Worm (Caenorhabditis elegans) whole organism, young adult: Measurements from ENCODE around the gene F32D8.11.

ENCODE experiments used
- B0261.1 ChIP-seq: sonication (generic microtip); optimal IDR thresholded peaks from 2 replicates; lab custom pipeline; 2016; ENCODE audit warnings: mild to moderate bottlenecking, missing genetic modification characterization, moderate library complexity, missing compliant biosample characterization
- F23B12.7 ChIP-seq: sonication (generic microtip); optimal IDR thresholded peaks from 2 replicates; lab custom pipeline; 2017; ENCODE audit warnings: missing genetic modification characterization, mild to moderate bottlenecking, missing compliant biosample characterization, antibody characterized with exemption, moderate library complexity; ENCODE audit not compliant: insufficient read depth
- F57A8.1 ChIP-seq: fragments of 200-800 bp; sonication (Bioruptor generic); optimal IDR thresholded peaks from 2 replicates; lab custom pipeline; 2018; ENCODE audit warnings: mild to moderate bottlenecking, missing genetic modification characterization, moderate library complexity, missing compliant biosample characterization
- K11D2.4 ChIP-seq: fragments of 200-800 bp; sonication (Bioruptor generic); IDR thresholded peaks from 2 replicates; pipeline ENCODE4 v1.3.6; 2022; ENCODE audit warnings: missing genetic modification reagents, missing genetic modification characterization, missing compliant biosample characterization
- T07F8.4 ChIP-seq: sonication (generic microtip); optimal IDR thresholded peaks from 2 replicates; lab custom pipeline; 2016; ENCODE audit warnings: mild to moderate bottlenecking, missing genetic modification characterization, moderate library complexity, missing compliant biosample characterization
- Y56A3A.18 ChIP-seq: fragments of 200-800 bp; sonication (Bioruptor generic); IDR thresholded peaks from 2 replicates; pipeline ENCODE4 v1.3.6; 2022; ENCODE audit warnings: missing genetic modification reagents, missing genetic modification characterization, missing compliant biosample characterization
- Y79H2A.3 ChIP-seq: fragments of 200-800 bp; sonication (Bioruptor generic); conservative IDR thresholded peaks from 2 replicates; pipeline ENCODE4 v1.3.6; 2022; ENCODE audit warnings: missing genetic modification reagents, missing genetic modification characterization, missing compliant biosample characterization
- ZK185.1 ChIP-seq: sonication (generic microtip); optimal IDR thresholded peaks from 2 replicates; lab custom pipeline; 2016; ENCODE audit warnings: mild to moderate bottlenecking, missing genetic modification characterization, missing compliant biosample characterization; ENCODE audit not compliant: poor library complexity, severe bottlenecking
- atf-7 ChIP-seq: sonication (generic microtip); optimal IDR thresholded peaks from 2 replicates; lab custom pipeline; 2017; ENCODE audit warnings: mild to moderate bottlenecking, missing genetic modification characterization, missing compliant biosample characterization
- athp-1 ChIP-seq: sonication (generic microtip); optimal IDR thresholded peaks from 2 replicates; lab custom pipeline; 2017; ENCODE audit warnings: mild to moderate bottlenecking, missing genetic modification characterization, missing compliant biosample characterization
- attf-5 ChIP-seq: fragments of 200-800 bp; sonication (Bioruptor generic); optimal IDR thresholded peaks from 2 replicates; lab custom pipeline; 2018; ENCODE audit warnings: mild to moderate bottlenecking, missing genetic modification characterization, missing compliant biosample characterization
- ceh-40 ChIP-seq: fragments of 200-800 bp; sonication (Bioruptor generic); IDR thresholded peaks from 2 replicates; pipeline ENCODE4 v1.3.6; 2022; ENCODE audit warnings: missing genetic modification characterization, missing compliant biosample characterization
- chd-7 ChIP-seq: sonication (generic microtip); optimal IDR thresholded peaks from 2 replicates; lab custom pipeline; 2016; ENCODE audit warnings: mild to moderate bottlenecking, missing genetic modification characterization, moderate library complexity, missing compliant biosample characterization
- dpff-1 ChIP-seq: sonication (generic microtip); optimal IDR thresholded peaks from 2 replicates; lab custom pipeline; 2017; ENCODE audit warnings: mild to moderate bottlenecking, missing genetic modification characterization, missing compliant biosample characterization
- dpl-1 ChIP-seq: fragments of 150-350 bp; optimal IDR thresholded peaks from 2 replicates; lab custom pipeline; 2014; ENCODE audit warnings: missing biosample characterization, missing genetic modification reagents, missing genetic modification characterization
- egrh-3 ChIP-seq: fragments of 200-800 bp; sonication (Bioruptor generic); IDR thresholded peaks from 2 replicates; pipeline ENCODE4 v1.3.6; 2022; ENCODE audit warnings: missing genetic modification reagents, missing genetic modification characterization, missing compliant biosample characterization
- ets-4 ChIP-seq: fragments of 200-800 bp; sonication (Bioruptor generic); optimal IDR thresholded peaks from 2 replicates; lab custom pipeline; 2018; ENCODE audit warnings: mild to moderate bottlenecking, missing genetic modification characterization, missing compliant biosample characterization
- hrde-1 ChIP-seq: sonication (generic microtip); optimal IDR thresholded peaks from 2 replicates; lab custom pipeline; 2016; ENCODE audit warnings: missing genetic modification characterization, mild to moderate bottlenecking, missing compliant biosample characterization, moderate library complexity, missing genotype, missing genetic modification reagents, borderline replicate concordance
- lin-26 ChIP-seq: fragments of 200-800 bp; sonication (Bioruptor generic); IDR thresholded peaks from 2 replicates; pipeline ENCODE4 v1.3.6; 2022; ENCODE audit warnings: missing genetic modification reagents, missing genetic modification characterization, missing compliant biosample characterization
- lir-1 ChIP-seq: fragments of 200-800 bp; sonication (Bioruptor generic); conservative IDR thresholded peaks from 2 replicates; pipeline ENCODE4 v1.3.6; 2022; ENCODE audit warnings: missing genetic modification reagents, missing genetic modification characterization, missing compliant biosample characterization
- lsl-1 ChIP-seq: fragments of 200-800 bp; sonication (Bioruptor generic); optimal IDR thresholded peaks from 2 replicates; lab custom pipeline; 2018; ENCODE audit warnings: mild to moderate bottlenecking, missing genetic modification characterization, moderate library complexity, missing compliant biosample characterization
- lsy-27 ChIP-seq: sonication (generic microtip); optimal IDR thresholded peaks from 2 replicates; lab custom pipeline; 2017; ENCODE audit warnings: missing genetic modification characterization, mild to moderate bottlenecking, missing compliant biosample characterization, antibody characterized with exemption, missing genotype, borderline replicate concordance; ENCODE audit not compliant: insufficient read depth
- mcd-1 ChIP-seq: fragments of 200-800 bp; sonication (Bioruptor generic); IDR thresholded peaks from 2 replicates; pipeline ENCODE4 v1.3.6; 2022; ENCODE audit warnings: missing genetic modification reagents, missing genetic modification characterization, missing compliant biosample characterization
- mel-28 ChIP-seq: sonication (generic microtip); optimal IDR thresholded peaks from 2 replicates; lab custom pipeline; 2016; ENCODE audit warnings: borderline replicate concordance, mild to moderate bottlenecking, missing genetic modification characterization, missing compliant biosample characterization
- nhr-80 ChIP-seq: sonication (generic microtip); optimal IDR thresholded peaks from 2 replicates; lab custom pipeline; 2016; ENCODE audit warnings: missing genetic modification characterization, missing compliant biosample characterization
- nhr-90 ChIP-seq: sonication (generic microtip); optimal IDR thresholded peaks from 2 replicates; lab custom pipeline; 2016; ENCODE audit warnings: missing genotype, mild to moderate bottlenecking, missing genetic modification characterization, missing compliant biosample characterization
- sdz-38 ChIP-seq: sonication (generic microtip); optimal IDR thresholded peaks from 2 replicates; lab custom pipeline; 2016; ENCODE audit warnings: missing genotype, missing genetic modification characterization, missing compliant biosample characterization
- sea-2 ChIP-seq: fragments of 200-800 bp; sonication (Bioruptor generic); IDR thresholded peaks from 2 replicates; pipeline ENCODE4 v1.3.6; 2022; ENCODE audit warnings: missing genetic modification characterization, missing compliant biosample characterization
- snpc-4 ChIP-seq, 5 experiments: fragments of 150-350 bp in 1 of 5; sonication (generic microtip) in 4 of 5; optimal IDR thresholded peaks; 2 replicates each; lab custom pipeline; 2014 to 2018; ENCODE audit warnings: missing genetic modification characterization in 5 of 5, missing biosample characterization in 3 of 5, antibody characterized with exemption in 2 of 5, mild to moderate bottlenecking in 2 of 5, missing compliant biosample characterization in 2 of 5, missing genotype in 2 of 5, moderate library complexity in 2 of 5, missing genetic modification reagents in 1 of 5
- somi-1 ChIP-seq: fragments of 200-800 bp; sonication (Bioruptor generic); optimal IDR thresholded peaks from 2 replicates; lab custom pipeline; 2018; ENCODE audit warnings: mild to moderate bottlenecking, missing genetic modification characterization, missing compliant biosample characterization
- sptf-2 ChIP-seq: fragments of 200-800 bp; sonication (Bioruptor generic); optimal IDR thresholded peaks from 2 replicates; lab custom pipeline; 2018; ENCODE audit warnings: mild to moderate bottlenecking, missing genetic modification characterization, missing compliant biosample characterization
- ztf-18 ChIP-seq: sonication (generic microtip); optimal IDR thresholded peaks from 2 replicates; lab custom pipeline; 2016; ENCODE audit warnings: missing genotype, mild to moderate bottlenecking, missing genetic modification characterization, missing compliant biosample characterization
- ztf-22 ChIP-seq: fragments of 200-800 bp; sonication (Bioruptor generic); optimal IDR thresholded peaks from 2 replicates; lab custom pipeline; 2018; ENCODE audit warnings: mild to moderate bottlenecking, missing genetic modification characterization, moderate library complexity, missing compliant biosample characterization
- ztf-3 ChIP-seq: fragments of 200-800 bp; sonication (Bioruptor generic); optimal IDR thresholded peaks from 2 replicates; lab custom pipeline; 2018; ENCODE audit warnings: mild to moderate bottlenecking, missing genetic modification characterization, missing compliant biosample characterization
- ztf-6 ChIP-seq: fragments of 200-800 bp; sonication (Bioruptor generic); IDR thresholded peaks from 2 replicates; pipeline ENCODE4 v1.3.6; 2022; ENCODE audit warnings: missing genetic modification reagents, missing genetic modification characterization, missing compliant biosample characterization

Gene F32D8.11

ce11 chrV:10887564-10887963 is 1.4 kb downstream of the F32D8.11 start (continued):
- TF ChIP-seq dpff-1 (tag; lab: Kevin White, UChicago) (peak; percentile 27), attf-5 (GFP tag; lab: Kevin White, UChicago) (no peak), lin-26 (GFP tag; lab: Robert Waterston, UW) (0 out of 2 replicates have a peak, but pooled peaks have one; percentile 11)

- no peak for TF ChIP-seq lsl-1 (GFP tag; lab: Kevin White, UChicago)
- no peak for TF ChIP-seq mel-28 (tag; lab: Kevin White, UChicago)
- TF ChIP-seq sea-2 (GFP tag; lab: Robert Waterston, UW), result no peak
- no peak for TF ChIP-seq ceh-40 (GFP tag; lab: Robert Waterston, UW)
- TF ChIP-seq sptf-2 (GFP tag; lab: Kevin White, UChicago), result no peak
- TF ChIP-seq ets-4 (GFP tag; lab: Kevin White, UChicago), result no peak
- no peak for TF ChIP-seq nhr-90 (tag; lab: Kevin White, UChicago)
- no peak for TF ChIP-seq ztf-18 (tag; lab: Kevin White, UChicago)
- TF ChIP-seq Y79H2A.3 (GFP tag; lab: Robert Waterston, UW), result no peak
Measured at ce11 chrV:10886405-10886887, 2.5 kb downstream of the F32D8.11 start, which contains the start of gene F32D8.3. TSS of gene F32D8.3 (plus strand) at chrV:10886837.

- TF ChIP-seq athp-1 (tag; lab: Kevin White, UChicago) (no peak), K11D2.4 (GFP tag; lab: Robert Waterston, UW) (no peak), nhr-90 (tag; lab: Kevin White, UChicago) (no peak), atf-7 (tag; lab: Kevin White, UChicago) (no peak), chd-7 (tag; lab: Kevin White, UChicago) (no peak), lsy-27 (tag; lab: Kevin White, UChicago) (no peak), somi-1 (GFP tag; lab: Kevin White, UChicago) (no peak)
Measured at ce11 chrV:10883478-10883877, 5.5 kb downstream of the F32D8.11 start, which contains the start of gene F32D8.2. TSS of gene F32D8.2 (plus strand) at chrV:10883778.

ce11 chrV:10880138-10880882 is 8.6 kb downstream of the F32D8.11 start, which contains the start of gene F32D8.1:
TSS of gene F32D8.1 (plus strand) at chrV:10880832.
- TF ChIP-seq snpc-4 (GFP tag; optimal IDR thresholded peaks at IDR 0.05; lab: Kevin White, UChicago) (no peak), snpc-4 (tag; optimal IDR thresholded peaks at IDR 0.05; lab: Kevin White, UChicago) (no peak), ZK185.1 (tag; lab: Kevin White, UChicago) (no peak), dpl-1 (GFP tag; lab: Kevin White, UChicago) (no peak), B0261.1 (tag; lab: Kevin White, UChicago) (no peak), ztf-6 (GFP tag; lab: Robert Waterston, UW) (no peak), Y56A3A.18 (GFP tag; lab: Robert Waterston, UW) (no peak), ztf-3 (GFP tag; lab: Kevin White, UChicago) (no peak)

ce11 chrV:10877808-10878600 is 10.9 kb downstream of the F32D8.11 start:
- TF ChIP-seq ztf-22 (GFP tag; lab: Kevin White, UChicago) (peak; percentile 25), lir-1 (GFP tag; lab: Robert Waterston, UW) (no peak), Y56A3A.18 (GFP tag; lab: Robert Waterston, UW) (no peak), mcd-1 (GFP tag; lab: Robert Waterston, UW) (no peak), egrh-3 (GFP tag; lab: Robert Waterston, UW) (no peak), sdz-38 (no peak), F23B12.7 (tag; lab: Kevin White, UChicago) (no peak), hrde-1 (tag; lab: Kevin White, UChicago) (no peak), nhr-80 (tag; lab: Kevin White, UChicago) (peak; percentile 86), T07F8.4 (tag; lab: Kevin White, UChicago) (no peak), F57A8.1 (GFP tag; lab: Kevin White, UChicago) (no peak)
- TF ChIP-seq, all 124 proteins: peak for 2
